Worm (Caenorhabditis elegans): ENCODE measurements around the gene dnj-14.

dnj-14 gene

ce11 chrX:4711698-4712329, at the start of gene dnj-14, which contains the start of gene glit-1 (continued):
- TF ChIP-seq lin-1 (GFP tag; IDR thresholded peaks at IDR 0.05) (peak; percentile 62), Y105C5A.15 (GFP tag; IDR thresholded peaks at IDR 0.05) (no peak), mdt-29 (GFP tag; IDR thresholded peaks at IDR 0.05) (peak; percentile 47; the same call in 1 of the 2 replicates), set-16 (GFP tag; IDR thresholded peaks at IDR 0.05) (peak; percentile 57; the same call in 1 of the 2 replicates), F10B5.3 (tag; optimal IDR thresholded peaks at IDR 0.05) (peak; percentile 29)

ce11 chrX:4759718-4760117, 48.2 kb upstream of the dnj-14 start:
- no peak for TF ChIP-seq lin-15B (tag; optimal IDR thresholded peaks at IDR 0.05)
- no peak for TF ChIP-seq unc-39 (tag; optimal IDR thresholded peaks at IDR 0.05)
- no peak for TF ChIP-seq T20F7.1 (GFP tag; optimal IDR thresholded peaks at IDR 0.05)
- TF ChIP-seq daf-19 (GFP tag; conservative IDR thresholded peaks at IDR 0.05): no peak
- TF ChIP-seq lin-13 (GFP tag; optimal IDR thresholded peaks at IDR 0.05): no peak
- no peak for TF ChIP-seq unc-130 (GFP tag; optimal IDR thresholded peaks at IDR 0.05)
- no peak for TF ChIP-seq nhr-28 (tag; optimal IDR thresholded peaks at IDR 0.05)
- TF ChIP-seq mxl-3 (GFP tag; optimal IDR thresholded peaks at IDR 0.05): no peak
- TF ChIP-seq lim-7 (GFP tag; IDR thresholded peaks at IDR 0.05): no peak
- no peak for TF ChIP-seq gei-8 (GFP tag; optimal IDR thresholded peaks at IDR 0.05)

ce11 chrX:4754725-4755124, 43.2 kb upstream of the dnj-14 start, which contains the start of gene C39E6.2:
Gene C39E6.2, minus strand, starts transcription at chrX:4755118.
- TF ChIP-seq ces-1 (GFP tag; optimal IDR thresholded peaks at IDR 0.05) (no peak), unc-62 (GFP tag; optimal IDR thresholded peaks at IDR 0.05 in 1 of 2) (peak in 1 of 2 experiments; percentile 94), unc-62 (tag; optimal IDR thresholded peaks at IDR 0.05) (no peak), hif-1 (tag; optimal IDR thresholded peaks at IDR 0.05) (no peak)

ce11 chrX:4749080-4749479, 37.5 kb upstream of the dnj-14 start, which contains the start of gene lon-2:
Gene lon-2, minus strand, starts transcription at chrX:4749083.
- TF ChIP-seq unc-130 (GFP tag; optimal IDR thresholded peaks at IDR 0.05) (no peak), hlh-30 (tag; optimal IDR thresholded peaks at IDR 0.05; ENCODE audit: insufficient read depth) (peak; percentile 7), hlh-11 (tag; optimal IDR thresholded peaks at IDR 0.05) (peak; percentile 43), nhr-28 (tag; optimal IDR thresholded peaks at IDR 0.05) (peak; percentile 81), dve-1 (tag; optimal IDR thresholded peaks at IDR 0.05; ENCODE audit: insufficient read depth) (peak; percentile 14), hif-1 (tag; optimal IDR thresholded peaks at IDR 0.05) (no peak), daf-16 (GFP tag; optimal IDR thresholded peaks at IDR 0.05) (no peak), daf-16 (tag; optimal IDR thresholded peaks at IDR 0.05) (peak; percentile 22), lin-1 (GFP tag; IDR thresholded peaks at IDR 0.05) (no peak), jun-1 (tag; optimal IDR thresholded peaks at IDR 0.05) (no peak), aha-1 (tag) (no peak), Y105C5A.15 (GFP tag; IDR thresholded peaks at IDR 0.05) (no peak), snpc-4 (tag; optimal IDR thresholded peaks at IDR 0.05) (no peak), daf-19 (GFP tag; conservative IDR thresholded peaks at IDR 0.05) (no peak), pqm-1 (tag; optimal IDR thresholded peaks at IDR 0.05) (peak; percentile 80), rbr-2 (tag; optimal IDR thresholded peaks at IDR 0.05) (no peak)

- peak; percentile 70 for TF ChIP-seq set-16 (GFP tag; IDR thresholded peaks at IDR 0.05)
- 0 out of 4 replicates have a peak, but pooled peaks of 1 of the 2 experiments have one; percentile 59 for TF ChIP-seq madf-5 (GFP tag; IDR thresholded peaks at IDR 0.05)
- no peak for TF ChIP-seq dpl-1 (GFP tag; optimal IDR thresholded peaks at IDR 0.05)
- peak; percentile 25; the same call in 1 of the 2 replicates for TF ChIP-seq dmd-6 (GFP tag; IDR thresholded peaks at IDR 0.05)
- TF ChIP-seq ama-1 (optimal IDR thresholded peaks at IDR 0.05): no peak
Observed at ce11 chrX:4744037-4744436, 32.5 kb upstream of the dnj-14 start.

All from whole organism, L4 larva.